Fruit fly (Drosophila melanogaster): ENCODE measurements around the gene kipf.
A peak's percentile ranks its signal among the peaks of the same experiment; 100 is the strongest.

kipf gene

dm6 chr3R:7895457-7895856 lies 18.2 kb upstream of the kipf start (continued):
- TF ChIP-seq pita (GFP tag; optimal IDR thresholded peaks at IDR 0.05) (no peak), nau (GFP tag; optimal IDR thresholded peaks at IDR 0.05) (no peak), grn (GFP tag; optimal IDR thresholded peaks at IDR 0.05) (no peak), Fer1 (GFP tag; optimal IDR thresholded peaks at IDR 0.05) (peak; percentile 83), CG4730 (GFP tag; IDR thresholded peaks at IDR 0.05) (peak; percentile 42; the same call in 1 of the 2 replicates), dmrt99B (tag; optimal IDR thresholded peaks at IDR 0.05) (no peak), pros (GFP tag; optimal IDR thresholded peaks at IDR 0.05) (no peak), Neu2 (GFP tag; optimal IDR thresholded peaks at IDR 0.05; ENCODE audit: borderline replicate concordance) (no peak), CG10959 (GFP tag; IDR thresholded peaks at IDR 0.05) (no peak), croc (GFP tag; conservative IDR thresholded peaks at IDR 0.05) (no peak), fd64A (GFP tag; optimal IDR thresholded peaks at IDR 0.05) (no peak), CG16815 (GFP tag; optimal IDR thresholded peaks at IDR 0.05) (peak; percentile 5), B-H1 (GFP tag; IDR thresholded peaks at IDR 0.05) (peak; percentile 75), tx (GFP tag; optimal IDR thresholded peaks at IDR 0.05) (no peak), Opbp (GFP tag; IDR thresholded peaks at IDR 0.05; ENCODE audit: partially characterized antibody) (no peak), CG11560 (tag; IDR thresholded peaks at IDR 0.05) (no peak), CG13287 (GFP tag; IDR thresholded peaks at IDR 0.05; ENCODE audit: partially characterized antibody) (no peak), CG7987 (GFP tag; optimal IDR thresholded peaks at IDR 0.05) (no peak), insv (GFP tag; optimal IDR thresholded peaks at IDR 0.05) (no peak), unc-4 (GFP tag; IDR thresholded peaks at IDR 0.05; ENCODE audit: partially characterized antibody) (no peak), Dref (GFP tag; IDR thresholded peaks at IDR 0.05) (no peak), CG7963 (GFP tag; IDR thresholded peaks at IDR 0.05; ENCODE audit: partially characterized antibody) (no peak), CG3281 (GFP tag; optimal IDR thresholded peaks at IDR 0.05) (peak; percentile 80), Mes4 (GFP tag; optimal IDR thresholded peaks at IDR 0.05) (no peak), CG10431 (GFP tag; optimal IDR thresholded peaks at IDR 0.05) (no peak), BEAF-32 (GFP tag; optimal IDR thresholded peaks at IDR 0.05) (no peak), grau (tag; optimal IDR thresholded peaks at IDR 0.05) (peak; percentile 83), CG17802 (tag; optimal IDR thresholded peaks at IDR 0.05) (no peak), Fer2 (tag; optimal IDR thresholded peaks at IDR 0.05) (peak; percentile 15), CG2116 (GFP tag; optimal IDR thresholded peaks at IDR 0.05) (peak; percentile 12), pzg (GFP tag; optimal IDR thresholded peaks at IDR 0.05) (no peak), tll (GFP tag; optimal IDR thresholded peaks at IDR 0.05) (no peak), br (optimal IDR thresholded peaks at IDR 0.05) (no peak), ind (GFP tag; optimal IDR thresholded peaks at IDR 0.05) (peak; percentile 71), Myb (GFP tag; optimal IDR thresholded peaks at IDR 0.05) (peak; percentile 15), CG3407 (GFP tag; optimal IDR thresholded peaks at IDR 0.05) (no peak), CG4360 (GFP tag; IDR thresholded peaks at IDR 0.05) (no peak), CG4404 (GFP tag; IDR thresholded peaks at IDR 0.05) (0 out of 2 replicates have a peak, but pooled peaks have one; percentile 26), Drgx (GFP tag; IDR thresholded peaks at IDR 0.05) (peak; percentile 96), Xrp1 (GFP tag; IDR thresholded peaks at IDR 0.05) (peak; percentile 63; the same call in 1 of the 2 replicates), Jarid2 (GFP tag; optimal IDR thresholded peaks at IDR 0.05) (no peak), CG16779 (GFP tag; IDR thresholded peaks at IDR 0.05) (peak; percentile 67; the same call in 1 of the 2 replicates), caup (GFP tag; optimal IDR thresholded peaks at IDR 0.05; ENCODE audit: severe bottlenecking) (peak; percentile 81), Lpt (GFP tag; optimal IDR thresholded peaks at IDR 0.05) (no peak), YL-1 (GFP tag; optimal IDR thresholded peaks at IDR 0.05) (no peak), ttk (GFP tag; IDR thresholded peaks at IDR 0.05) (peak; percentile 69), ara (GFP tag; IDR thresholded peaks at IDR 0.05) (peak; percentile 68; the same call in 1 of the 2 replicates), CG14441 (GFP tag; IDR thresholded peaks at IDR 0.05) (peak; percentile 84), ranshi (GFP tag; IDR thresholded peaks at IDR 0.05) (peak; percentile 80), CG6654 (GFP tag; optimal IDR thresholded peaks at IDR 0.05) (no peak), CG10274 (GFP tag; optimal IDR thresholded peaks at IDR 0.05) (peak; percentile 8)
